Worm (Caenorhabditis elegans) whole organism, L4 larva: ENCODE results near the gene Y39A1C.1.

Experiments
- ceh-44 ChIP-seq: fragments of 200-800 bp; sonication (Bioruptor generic); IDR thresholded peaks from 2 replicates; pipeline ENCODE4 v1.3.6; 2022; ENCODE audit warnings: missing genetic modification reagents, missing genetic modification characterization, missing compliant biosample characterization
- mdl-1 ChIP-seq, 2 experiments: fragments of 150-350 bp in 1 of 2; sonication (generic microtip) in 1 of 2; optimal IDR thresholded peaks; 2 replicates each; lab custom pipeline; 2014 to 2017; ENCODE audit warnings: missing biosample characterization in 2 of 2, missing genetic modification characterization in 2 of 2
- nhr-237 ChIP-seq: sonication (generic microtip); optimal IDR thresholded peaks from 2 replicates; lab custom pipeline; 2017; ENCODE audit warnings: missing biosample characterization, missing genetic modification characterization
- nhr-41 ChIP-seq: fragments of 200-800 bp; sonication (Bioruptor generic); IDR thresholded peaks from 2 replicates; pipeline ENCODE4 v1.3.6; 2022; ENCODE audit warnings: missing genetic modification reagents, missing genetic modification characterization, missing compliant biosample characterization
- unc-39 ChIP-seq: sonication (generic microtip); optimal IDR thresholded peaks from 2 replicates; lab custom pipeline; 2017; ENCODE audit warnings: missing biosample characterization, missing genetic modification characterization
- zip-11 ChIP-seq: fragments of 200-800 bp; sonication (Bioruptor generic); IDR thresholded peaks from 2 replicates; pipeline ENCODE4 v1.3.6; 2022; ENCODE audit warnings: missing genetic modification characterization, missing compliant biosample characterization

DNA sequence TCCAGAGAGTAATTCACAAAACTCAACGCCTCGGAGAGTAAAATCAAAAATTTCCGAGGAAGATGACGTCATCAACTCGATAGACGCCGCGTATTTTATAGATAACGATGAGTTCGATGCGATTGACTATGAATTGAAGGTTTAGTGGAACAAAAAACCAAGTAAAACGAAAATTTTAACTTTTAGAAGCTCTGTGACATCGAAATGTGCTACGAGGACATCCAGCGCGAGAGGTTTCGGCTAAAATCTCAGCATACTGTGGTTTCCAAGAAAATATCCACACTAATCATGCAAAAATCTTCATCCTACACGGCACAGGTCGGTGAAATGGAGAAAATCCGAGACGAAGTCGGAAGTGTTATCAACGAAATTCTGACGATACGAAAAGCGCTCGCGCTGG, 14.3 kb downstream of the Y39A1C.1 start:
- no peak for TF ChIP-seq nhr-41 (GFP tag; lab: Robert Waterston, UW)
- no peak for TF ChIP-seq mdl-1 (tag; optimal IDR thresholded peaks at IDR 0.05; lab: Kevin White, UChicago)
- no peak for TF ChIP-seq nhr-237 (tag; lab: Kevin White, UChicago)
- TF ChIP-seq unc-39 (tag; lab: Kevin White, UChicago) = no peak
- no peak for TF ChIP-seq zip-11
- TF ChIP-seq ceh-44 (GFP tag; lab: Robert Waterston, UW) = no peak
